Worm (Caenorhabditis elegans) whole organism, L1 larva: Measurements from ENCODE around the gene ogr-2.
A peak's percentile ranks its signal among the peaks of the same experiment; 100 is the strongest.

Experiments
- C04F5.9 ChIP-seq: sonication (generic microtip); optimal IDR thresholded peaks from 2 replicates; lab custom pipeline; 2016; ENCODE audit warnings: missing genetic modification characterization, missing compliant biosample characterization
- C16A3.4 ChIP-seq: fragments of 150-350 bp; optimal IDR thresholded peaks from 2 replicates; lab custom pipeline; 2014; ENCODE audit warnings: missing biosample characterization, missing genetic modification characterization
- C34B4.2 ChIP-seq: sonication (generic microtip); optimal IDR thresholded peaks from 2 replicates; lab custom pipeline; 2017; ENCODE audit warnings: mild to moderate bottlenecking, missing genetic modification characterization, missing compliant biosample characterization
- F16B12.6 ChIP-seq: fragments of 150-350 bp; optimal IDR thresholded peaks from 2 replicates; lab custom pipeline; 2014; ENCODE audit warnings: missing biosample characterization, missing genetic modification characterization
- ama-1 ChIP-seq: fragments of 150-350 bp; optimal IDR thresholded peaks from 2 replicates; lab custom pipeline; 2014
- blmp-1 ChIP-seq: fragments of 150-350 bp; optimal IDR thresholded peaks from 2 replicates; lab custom pipeline; 2014; ENCODE audit warnings: missing biosample characterization, missing genetic modification characterization
- ceh-63 ChIP-seq: fragments of 200-800 bp; sonication (Bioruptor generic); optimal IDR thresholded peaks from 2 replicates; lab custom pipeline; 2018; ENCODE audit warnings: mild to moderate bottlenecking, missing genetic modification characterization, missing compliant biosample characterization
- ceh-82 ChIP-seq, 3 experiments: fragments of 150-350 bp in 1 of 3; sonication (generic microtip) in 2 of 3; optimal IDR thresholded peaks; 2 replicates each; lab custom pipeline; 2014 to 2017; ENCODE audit warnings: missing biosample characterization in 3 of 3, missing genetic modification characterization in 3 of 3
- ceh-88 ChIP-seq: fragments of 200-800 bp; sonication (Bioruptor generic); IDR thresholded peaks from 2 replicates; pipeline ENCODE4 v1.3.6; 2022; ENCODE audit warnings: missing genetic modification characterization, missing compliant biosample characterization
- ceh-90 ChIP-seq: sonication (generic microtip); optimal IDR thresholded peaks from 2 replicates; lab custom pipeline; 2016; ENCODE audit warnings: missing genetic modification characterization, missing compliant biosample characterization
- dsc-1 ChIP-seq: sonication (generic microtip); optimal IDR thresholded peaks from 2 replicates; lab custom pipeline; 2016; ENCODE audit warnings: mild to moderate bottlenecking, missing genetic modification characterization, missing compliant biosample characterization
- efl-1 ChIP-seq, 4 experiments: fragments of 150-350 bp; optimal IDR thresholded peaks in 3 of 4; peaks in 1 of 4; 1 replicate in 1 of 4; 2 replicates in 3 of 4; lab custom pipeline; 2014; ENCODE audit warnings: missing biosample characterization in 2 of 4, missing genetic modification characterization in 2 of 4, missing genetic modification reagents in 2 of 4
- efl-3 ChIP-seq: fragments of 200-800 bp; sonication (Bioruptor generic); optimal IDR thresholded peaks from 2 replicates; lab custom pipeline; 2018; ENCODE audit warnings: mild to moderate bottlenecking, missing genetic modification characterization, missing compliant biosample characterization
- egl-13 ChIP-seq: sonication (generic microtip); optimal IDR thresholded peaks from 2 replicates; lab custom pipeline; 2016; ENCODE audit warnings: missing genotype, missing genetic modification reagents, missing genetic modification characterization, missing compliant biosample characterization
- elt-3 ChIP-seq, 6 experiments: fragments of 150-350 bp in 1 of 6; sonication (generic microtip); optimal IDR thresholded peaks; 2 replicates each; lab custom pipeline; 2017 to 2018; ENCODE audit warnings: missing biosample characterization in 6 of 6, missing genetic modification characterization in 6 of 6, inconsistent platforms in 1 of 6
- fkh-10 ChIP-seq: sonication (generic microtip); optimal IDR thresholded peaks from 2 replicates; lab custom pipeline; 2017; ENCODE audit warnings: missing biosample characterization, missing genetic modification reagents, missing genetic modification characterization
- fkh-4 ChIP-seq: sonication (generic microtip); optimal IDR thresholded peaks from 2 replicates; lab custom pipeline; 2016; ENCODE audit warnings: missing compliant biosample characterization, missing genetic modification characterization, borderline replicate concordance
- hpl-2 ChIP-seq: fragments of 150-350 bp; optimal IDR thresholded peaks from 2 replicates; lab custom pipeline; 2014; ENCODE audit warnings: missing biosample characterization, missing genetic modification reagents, missing genetic modification characterization
- jun-1 ChIP-seq: fragments of 150-350 bp; optimal IDR thresholded peaks from 2 replicates; lab custom pipeline; 2014; ENCODE audit warnings: missing biosample characterization, missing genetic modification reagents, missing genetic modification characterization
- lin-14 ChIP-seq: fragments of 200-800 bp; sonication (Bioruptor generic); optimal IDR thresholded peaks from 2 replicates; lab custom pipeline; 2018; ENCODE audit warnings: mild to moderate bottlenecking, missing genetic modification characterization, moderate library complexity, missing compliant biosample characterization
- lin-39 ChIP-seq: fragments of 150-350 bp; optimal IDR thresholded peaks from 2 replicates; lab custom pipeline; 2014; ENCODE audit warnings: missing biosample characterization, missing genetic modification reagents, missing genetic modification characterization
- lir-3 ChIP-seq: sonication (generic microtip); optimal IDR thresholded peaks from 2 replicates; lab custom pipeline; 2016; ENCODE audit warnings: mild to moderate bottlenecking, missing genetic modification characterization, moderate library complexity, missing compliant biosample characterization; ENCODE audit not compliant: poor library complexity
- lsy-2 ChIP-seq, 2 experiments: fragments of 150-350 bp; optimal IDR thresholded peaks; 2 replicates each; lab custom pipeline; 2014; ENCODE audit warnings: missing biosample characterization in 2 of 2, missing genetic modification characterization in 2 of 2
- mab-9 ChIP-seq: fragments of 200-800 bp; sonication (Bioruptor generic); IDR thresholded peaks from 2 replicates; pipeline ENCODE4 v1.3.6; 2022; ENCODE audit warnings: missing genetic modification reagents, missing genetic modification characterization, missing compliant biosample characterization
- mdl-1 ChIP-seq, 2 experiments: fragments of 150-350 bp; optimal IDR thresholded peaks; 2 replicates each; lab custom pipeline; 2014 to 2017; ENCODE audit warnings: missing biosample characterization in 2 of 2, missing genetic modification characterization in 2 of 2, inconsistent platforms in 1 of 2
- mef-2 ChIP-seq: fragments of 150-350 bp; optimal IDR thresholded peaks from 2 replicates; lab custom pipeline; 2014; ENCODE audit warnings: missing biosample characterization, missing genetic modification characterization
- mep-1 ChIP-seq: fragments of 150-350 bp; optimal IDR thresholded peaks from 2 replicates; lab custom pipeline; 2014; ENCODE audit warnings: missing biosample characterization, missing genetic modification characterization
- nhr-11 ChIP-seq: fragments of 150-350 bp; optimal IDR thresholded peaks from 2 replicates; lab custom pipeline; 2014; ENCODE audit warnings: missing biosample characterization, missing genetic modification characterization
- nhr-12 ChIP-seq: sonication (generic microtip); optimal IDR thresholded peaks from 2 replicates; lab custom pipeline; 2017; ENCODE audit warnings: missing biosample characterization, missing genetic modification characterization
- nhr-20 ChIP-seq: sonication (generic microtip); optimal IDR thresholded peaks from 2 replicates; lab custom pipeline; 2016; ENCODE audit warnings: mild to moderate bottlenecking, missing genetic modification characterization, missing compliant biosample characterization
- nhr-237 ChIP-seq: fragments of 150-350 bp; optimal IDR thresholded peaks from 2 replicates; lab custom pipeline; 2014; ENCODE audit warnings: missing biosample characterization, missing genetic modification characterization
- nhr-28 ChIP-seq: fragments of 150-350 bp; optimal IDR thresholded peaks from 2 replicates; lab custom pipeline; 2014; ENCODE audit warnings: missing biosample characterization, missing genetic modification characterization
- nhr-47 ChIP-seq: sonication (generic microtip); optimal IDR thresholded peaks from 2 replicates; lab custom pipeline; 2016; ENCODE audit warnings: mild to moderate bottlenecking, missing genetic modification characterization, moderate library complexity, missing compliant biosample characterization
- nhr-71 ChIP-seq: sonication (generic microtip); optimal IDR thresholded peaks from 2 replicates; lab custom pipeline; 2016; ENCODE audit warnings: mild to moderate bottlenecking, missing genetic modification characterization, moderate library complexity, missing compliant biosample characterization
- nhr-84 ChIP-seq: sonication (generic microtip); optimal IDR thresholded peaks from 2 replicates; lab custom pipeline; 2017; ENCODE audit warnings: missing biosample characterization, missing genetic modification characterization
- nhr-85 ChIP-seq: sonication (generic microtip); peaks from one replicate; lab custom pipeline; 2016; ENCODE audit warnings: missing genetic modification characterization, inconsistent platforms, missing compliant biosample characterization
- pag-3 ChIP-seq: sonication (generic microtip); optimal IDR thresholded peaks from 2 replicates; lab custom pipeline; 2017; ENCODE audit warnings: missing genetic modification characterization, mild to moderate bottlenecking, missing compliant biosample characterization, antibody characterized with exemption, borderline replicate concordance; ENCODE audit not compliant: insufficient read depth
- pqm-1 ChIP-seq: sonication (generic microtip); optimal IDR thresholded peaks from 3 replicates; lab custom pipeline; 2017; ENCODE audit warnings: missing biosample characterization, missing genetic modification characterization
- rnt-1 ChIP-seq: sonication (generic microtip); optimal IDR thresholded peaks from 2 replicates; lab custom pipeline; 2016; ENCODE audit warnings: mild to moderate bottlenecking, missing genetic modification characterization, moderate library complexity, missing compliant biosample characterization
- skn-1 ChIP-seq: fragments of 150-350 bp; optimal IDR thresholded peaks from 2 replicates; lab custom pipeline; 2014; ENCODE audit warnings: missing biosample characterization, missing genetic modification characterization
- snpc-4 ChIP-seq: fragments of 150-350 bp; optimal IDR thresholded peaks from 2 replicates; lab custom pipeline; 2014; ENCODE audit warnings: missing biosample characterization, missing genetic modification characterization
- sup-37 ChIP-seq: fragments of 200-800 bp; sonication (Bioruptor generic); optimal IDR thresholded peaks from 2 replicates; lab custom pipeline; 2018; ENCODE audit warnings: mild to moderate bottlenecking, missing genetic modification characterization, missing compliant biosample characterization
- swsn-7 ChIP-seq: sonication (generic microtip); optimal IDR thresholded peaks from 2 replicates; lab custom pipeline; 2016; ENCODE audit warnings: missing genetic modification characterization, missing compliant biosample characterization
- tlp-1 ChIP-seq: fragments of 150-350 bp; optimal IDR thresholded peaks from 2 replicates; lab custom pipeline; 2014; ENCODE audit warnings: missing biosample characterization, missing genetic modification characterization
- unc-130 ChIP-seq: fragments of 150-350 bp; optimal IDR thresholded peaks from 2 replicates; lab custom pipeline; 2017; ENCODE audit warnings: missing biosample characterization, missing genetic modification characterization, inconsistent platforms
- zag-1 ChIP-seq: fragments of 150-350 bp; optimal IDR thresholded peaks from 2 replicates; lab custom pipeline; 2014; ENCODE audit warnings: missing biosample characterization, missing genetic modification characterization

ogr-2 gene

DNA sequence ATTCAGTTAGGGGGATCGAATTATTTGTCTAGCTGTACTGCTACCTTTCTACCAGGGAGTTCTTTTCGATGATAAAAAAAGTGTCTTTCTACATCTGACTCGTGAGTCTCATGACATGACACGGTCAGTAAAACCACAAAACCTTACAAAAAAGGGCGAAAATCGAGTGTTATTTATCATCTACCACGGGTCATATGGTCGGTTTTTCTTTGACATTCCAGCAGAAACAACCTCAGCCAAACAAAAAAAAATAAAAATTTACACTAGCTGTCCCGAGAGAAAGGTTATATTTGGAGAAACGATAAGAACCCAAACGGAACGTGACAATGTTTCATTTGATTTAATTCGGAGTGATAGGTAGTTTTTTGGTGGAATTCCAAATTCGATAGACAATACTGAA lies 21.3 kb upstream of the ogr-2 start (continued):
- TF ChIP-seq unc-130 (tag; lab: Kevin White, UChicago) (no peak), hpl-2 (GFP tag; lab: Kevin White, UChicago) (no peak), sup-37 (GFP tag; lab: Kevin White, UChicago) (no peak), ama-1 (lab: Kevin White, UChicago) (peak; percentile 0), nhr-84 (tag; lab: Kevin White, UChicago) (no peak), ceh-63 (GFP tag; lab: Kevin White, UChicago) (no peak), snpc-4 (tag; lab: Kevin White, UChicago) (no peak), fkh-4 (no peak), efl-3 (GFP tag; lab: Kevin White, UChicago) (no peak), lsy-2 (tag; optimal IDR thresholded peaks at IDR 0.05; lab: Kevin White, UChicago) (peak in 1 of 2 experiments; percentile 66), nhr-12 (tag; lab: Kevin White, UChicago) (no peak), lir-3 (tag; lab: Kevin White, UChicago) (no peak), nhr-20 (tag; lab: Kevin White, UChicago) (peak; percentile 64), ceh-82 (tag; optimal IDR thresholded peaks at IDR 0.05; lab: Kevin White, UChicago) (no peak), C16A3.4 (tag; lab: Kevin White, UChicago) (no peak), nhr-71 (tag; lab: Kevin White, UChicago) (peak; percentile 49), C34B4.2 (no peak), tlp-1 (tag; lab: Kevin White, UChicago) (no peak), nhr-85 (peak; percentile 77), elt-3 (tag; optimal IDR thresholded peaks at IDR 0.05; lab: Kevin White, UChicago) (peak in 2 of 6 experiments; percentile 52 to 60), efl-1 (optimal IDR thresholded peaks at IDR 0.05; lab: Kevin White, UChicago) (no peak), efl-1 (GFP tag; optimal IDR thresholded peaks at IDR 0.05 in 1 of 2; lab: Kevin White, UChicago) (peak in 1 of 2 experiments; percentile 86), lin-39 (tag; lab: Kevin White, UChicago) (no peak), mef-2 (no peak), ceh-90 (tag; lab: Kevin White, UChicago) (no peak), nhr-28 (tag; lab: Kevin White, UChicago) (no peak), nhr-11 (tag; lab: Kevin White, UChicago) (no peak), ceh-88 (GFP tag; lab: Robert Waterston, UW) (no peak), jun-1 (tag; lab: Kevin White, UChicago) (no peak), mdl-1 (tag; optimal IDR thresholded peaks at IDR 0.05; lab: Kevin White, UChicago) (peak in 1 of 2 experiments; percentile 60), C04F5.9 (tag; lab: Kevin White, UChicago) (no peak), F16B12.6 (tag; lab: Kevin White, UChicago) (no peak), skn-1 (tag; lab: Kevin White, UChicago) (peak; percentile 29), dsc-1 (tag; lab: Kevin White, UChicago) (no peak)

DNA sequence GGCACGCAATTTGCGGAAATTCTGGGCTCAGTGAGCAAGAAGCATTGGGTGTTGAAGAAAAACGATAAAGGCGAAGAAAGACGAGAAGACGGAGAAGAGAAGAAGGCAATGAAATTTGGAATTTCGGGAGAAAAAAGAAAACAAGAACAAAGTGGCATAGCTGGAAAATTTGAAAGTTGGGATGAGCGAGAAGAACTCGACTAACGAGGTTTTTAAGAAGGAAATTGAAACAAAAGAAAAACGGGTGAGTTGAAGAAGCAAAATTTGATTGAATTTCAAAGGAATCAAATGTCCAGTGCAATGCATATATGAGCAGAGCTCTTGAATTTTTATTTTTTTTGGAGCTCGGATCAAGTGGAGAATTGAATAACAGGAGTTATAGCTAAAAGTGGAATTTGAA lies 19.2 kb upstream of the ogr-2 start:
- TF ChIP-seq swsn-7 (no peak), lin-14 (GFP tag; lab: Kevin White, UChicago) (peak; percentile 31), fkh-10 (GFP tag; lab: Kevin White, UChicago) (peak; percentile 82)
- TF ChIP-seq, all 84 proteins: peak for 2

DNA sequence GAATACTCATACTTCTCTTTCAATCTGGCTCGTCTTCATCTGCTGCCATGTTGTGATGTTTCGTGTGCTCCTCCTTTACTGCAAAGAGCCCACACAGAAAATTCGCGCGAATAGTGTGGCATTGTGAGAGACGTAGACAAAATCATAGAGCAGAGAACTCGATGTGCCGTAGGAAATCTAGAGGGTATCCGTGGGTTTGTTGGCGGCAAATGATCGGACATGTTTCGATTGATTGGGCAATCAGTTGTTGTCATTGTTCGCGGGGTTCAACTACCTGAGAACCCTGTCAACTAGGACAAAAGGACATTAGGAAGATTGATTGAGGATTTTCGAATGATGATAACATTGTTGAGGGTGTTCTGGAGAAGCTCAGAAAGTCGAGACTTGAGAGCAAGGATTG lies 15.9 kb upstream of the ogr-2 start:
- TF ChIP-seq nhr-71 (tag; lab: Kevin White, UChicago): peak; percentile 4
- TF ChIP-seq lin-14 (GFP tag; lab: Kevin White, UChicago): peak; percentile 65
- no peak for TF ChIP-seq ceh-63 (GFP tag; lab: Kevin White, UChicago)
- no peak for TF ChIP-seq nhr-47 (tag; lab: Kevin White, UChicago)
- TF ChIP-seq egl-13: no peak
- TF ChIP-seq sup-37 (GFP tag; lab: Kevin White, UChicago): no peak
- no peak for TF ChIP-seq fkh-10 (GFP tag; lab: Kevin White, UChicago)
- no peak for TF ChIP-seq zag-1
- no peak for TF ChIP-seq blmp-1 (tag; lab: Kevin White, UChicago)
- peak; percentile 52 for TF ChIP-seq pag-3 (tag; lab: Kevin White, UChicago)
- TF ChIP-seq lsy-2 (tag; optimal IDR thresholded peaks at IDR 0.05; lab: Kevin White, UChicago): peak in 1 of 2 experiments; percentile 6
- TF ChIP-seq C16A3.4 (tag; lab: Kevin White, UChicago): no peak
- TF ChIP-seq mep-1: no peak
- TF ChIP-seq nhr-237 (tag; lab: Kevin White, UChicago): no peak
- peak; percentile 27 for TF ChIP-seq rnt-1 (tag; lab: Kevin White, UChicago)
- no peak for TF ChIP-seq pqm-1
- no peak for TF ChIP-seq mab-9 (GFP tag; lab: Robert Waterston, UW)
- TF ChIP-seq dsc-1 (tag; lab: Kevin White, UChicago): peak; percentile 24
- TF ChIP-seq, all 84 proteins: peak for 6
